Fruit fly (Drosophila melanogaster) whole organism, embryonic: ENCODE results near the gene Or85a.
A peak's percentile ranks its signal among the peaks of the same experiment; 100 is the strongest.

Experiments
- Asciz ChIP-seq: fragments of 200-800 bp; sonication (Bioruptor generic); optimal IDR thresholded peaks from 2 replicates; lab custom pipeline; 2017; ENCODE audit warnings: missing biosample characterization, mild to moderate bottlenecking, missing genetic modification characterization, missing genetic modification reagents
- CG10147 ChIP-seq: fragments of 200-800 bp; sonication (Bioruptor generic); optimal IDR thresholded peaks from 2 replicates; lab custom pipeline; 2019; ENCODE audit warnings: missing biosample characterization, mild to moderate bottlenecking, missing genetic modification characterization, moderate library complexity
- CG10267 ChIP-seq: fragments of 200-800 bp; sonication (Bioruptor generic); optimal IDR thresholded peaks from 2 replicates; lab custom pipeline; 2018; ENCODE audit warnings: missing biosample characterization, mild to moderate bottlenecking, missing genetic modification characterization, moderate library complexity
- CG10959 ChIP-seq: fragments of 200-800 bp; sonication (Bioruptor generic); IDR thresholded peaks from 2 replicates; pipeline ENCODE4 v1.3.6; 2022; ENCODE audit warnings: missing biosample characterization, missing genetic modification characterization
- CG11398 ChIP-seq: fragments of 200-800 bp; sonication (Bioruptor generic); optimal IDR thresholded peaks from 2 replicates; lab custom pipeline; 2016; ENCODE audit warnings: missing biosample characterization, missing genetic modification characterization
- CG1233 ChIP-seq: fragments of 200-800 bp; sonication (Bioruptor generic); optimal IDR thresholded peaks from 4 replicates; lab custom pipeline; 2018; ENCODE audit warnings: missing biosample characterization, mild to moderate bottlenecking, missing genetic modification characterization
- CG13296 ChIP-seq: fragments of 200-800 bp; sonication (Bioruptor generic); optimal IDR thresholded peaks from 3 replicates; lab custom pipeline; 2018; ENCODE audit warnings: missing biosample characterization, mild to moderate bottlenecking, missing genetic modification characterization
- CG13624 ChIP-seq: fragments of 200-800 bp; sonication (Bioruptor generic); optimal IDR thresholded peaks from 2 replicates; lab custom pipeline; 2016; ENCODE audit warnings: missing biosample characterization, missing genetic modification characterization
- CG15269 ChIP-seq: fragments of 200-800 bp; sonication (Bioruptor generic); optimal IDR thresholded peaks from 2 replicates; lab custom pipeline; 2018; ENCODE audit warnings: missing biosample characterization, mild to moderate bottlenecking, missing genetic modification characterization, moderate library complexity
- CG15514 ChIP-seq: fragments of 200-800 bp; sonication (Bioruptor generic); optimal IDR thresholded peaks from 3 replicates; lab custom pipeline; 2017; ENCODE audit warnings: missing biosample characterization, missing genetic modification characterization, mild to moderate bottlenecking, moderate library complexity, missing genetic modification reagents
- CG17328 ChIP-seq: fragments of 200-800 bp; sonication (Bioruptor generic); IDR thresholded peaks from 2 replicates; pipeline ENCODE4 v1.3.6; 2022; ENCODE audit warnings: missing biosample characterization, missing genetic modification characterization
- CG17612 ChIP-seq: fragments of 200-800 bp; sonication (Bioruptor generic); IDR thresholded peaks from 2 replicates; pipeline ENCODE4 v1.3.6; 2022; ENCODE audit warnings: missing biosample characterization, missing genetic modification characterization
- CG2116 ChIP-seq: fragments of 200-800 bp; sonication (Bioruptor generic); optimal IDR thresholded peaks from 3 replicates; lab custom pipeline; 2018; ENCODE audit warnings: missing biosample characterization, mild to moderate bottlenecking, missing genetic modification characterization
- CG32532 ChIP-seq: fragments of 200-800 bp; sonication (Bioruptor generic); IDR thresholded peaks from 2 replicates; pipeline ENCODE4 v1.3.6; 2022; ENCODE audit warnings: missing biosample characterization, missing genetic modification characterization
- CG32767 ChIP-seq: fragments of 200-800 bp; sonication (Bioruptor generic); IDR thresholded peaks from 2 replicates; pipeline ENCODE4 v1.3.6; 2022; ENCODE audit warnings: missing biosample characterization, missing genetic modification characterization
- CG42726 ChIP-seq: fragments of 200-800 bp; sonication (Bioruptor generic); IDR thresholded peaks from 2 replicates; pipeline ENCODE4 v1.3.6; 2022; ENCODE audit warnings: missing biosample characterization, missing genetic modification characterization; ENCODE audit not compliant: partially characterized antibody
- CG6654 ChIP-seq: fragments of 200-800 bp; sonication (Bioruptor generic); optimal IDR thresholded peaks from 2 replicates; lab custom pipeline; 2017; ENCODE audit warnings: missing biosample characterization, mild to moderate bottlenecking, missing genetic modification characterization
- CG6813 ChIP-seq: fragments of 200-800 bp; sonication (Bioruptor generic); optimal IDR thresholded peaks from 2 replicates; lab custom pipeline; 2017; ENCODE audit warnings: missing biosample characterization, missing genetic modification characterization, mild to moderate bottlenecking, moderate library complexity, missing genetic modification reagents
- CG8924 ChIP-seq: fragments of 200-800 bp; optimal IDR thresholded peaks from 3 replicates; lab custom pipeline; 2019; ENCODE audit warnings: missing biosample characterization, mild to moderate bottlenecking, missing genetic modification characterization, moderate library complexity
- CoRest ChIP-seq: fragments of 200-800 bp; sonication (Bioruptor generic); optimal IDR thresholded peaks from 3 replicates; lab custom pipeline; 2018; ENCODE audit warnings: missing biosample characterization, mild to moderate bottlenecking, missing genetic modification characterization, moderate library complexity
- D19B ChIP-seq: fragments of 200-800 bp; sonication (Bioruptor generic); optimal IDR thresholded peaks from 2 replicates; lab custom pipeline; 2017; ENCODE audit warnings: missing biosample characterization, mild to moderate bottlenecking, missing genetic modification characterization
- Dad ChIP-seq: fragments of 200-800 bp; sonication (Bioruptor generic); optimal IDR thresholded peaks from 3 replicates; lab custom pipeline; 2016; ENCODE audit warnings: missing biosample characterization, missing genetic modification characterization
- Doc2 ChIP-seq: fragments of 200-800 bp; sonication (Bioruptor generic); IDR thresholded peaks from 2 replicates; pipeline ENCODE4 v1.3.6; 2022; ENCODE audit warnings: missing biosample characterization, missing genetic modification characterization
- HmgD ChIP-seq: fragments of 200-800 bp; sonication (Bioruptor generic); optimal IDR thresholded peaks from 3 replicates; lab custom pipeline; 2016; ENCODE audit warnings: missing biosample characterization, missing genetic modification characterization
- Side ChIP-seq: fragments of 200-800 bp; sonication (Bioruptor generic); optimal IDR thresholded peaks from 2 replicates; lab custom pipeline; 2016; ENCODE audit warnings: missing biosample characterization, missing genetic modification characterization
- Sin3A ChIP-seq: fragments of >200 bp; optimal IDR thresholded peaks from 2 replicates; lab custom pipeline; 2018
- Vsx1 ChIP-seq: fragments of 200-800 bp; sonication (Bioruptor generic); optimal IDR thresholded peaks from 2 replicates; lab custom pipeline; 2017; ENCODE audit warnings: missing biosample characterization, mild to moderate bottlenecking, missing genetic modification characterization, missing genetic modification reagents
- amos ChIP-seq: fragments of 200-800 bp; sonication (Bioruptor generic); IDR thresholded peaks from 2 replicates; pipeline ENCODE4 v1.3.6; 2022; ENCODE audit warnings: missing biosample characterization, missing genetic modification characterization; ENCODE audit not compliant: partially characterized antibody
- br ChIP-seq: fragments of >200 bp; optimal IDR thresholded peaks from 2 replicates; lab custom pipeline; 2017
- caup ChIP-seq: fragments of 200-800 bp; sonication (Bioruptor generic); optimal IDR thresholded peaks from 3 replicates; lab custom pipeline; 2017; ENCODE audit warnings: missing biosample characterization, mild to moderate bottlenecking, missing genetic modification characterization, moderate library complexity; ENCODE audit not compliant: severe bottlenecking
- dmrt99B ChIP-seq: fragments of 200-800 bp; sonication (Bioruptor generic); optimal IDR thresholded peaks from 2 replicates; lab custom pipeline; 2018; ENCODE audit warnings: missing biosample characterization, mild to moderate bottlenecking, missing genetic modification characterization, moderate library complexity
- emc ChIP-seq: fragments of 200-800 bp; sonication (Bioruptor generic); optimal IDR thresholded peaks from 2 replicates; lab custom pipeline; 2016; ENCODE audit warnings: missing biosample characterization, missing genetic modification characterization
- eyg ChIP-seq: fragments of 200-800 bp; sonication (Bioruptor generic); optimal IDR thresholded peaks from 3 replicates; lab custom pipeline; 2016; ENCODE audit warnings: missing biosample characterization, missing genetic modification characterization
- fd102C ChIP-seq: fragments of 200-800 bp; sonication (Bioruptor generic); optimal IDR thresholded peaks from 2 replicates; lab custom pipeline; 2018; ENCODE audit warnings: missing biosample characterization, mild to moderate bottlenecking, missing genetic modification characterization, moderate library complexity
- gem ChIP-seq: fragments of 200-800 bp; sonication (Bioruptor generic); optimal IDR thresholded peaks from 2 replicates; lab custom pipeline; 2019; ENCODE audit warnings: missing biosample characterization, mild to moderate bottlenecking, missing genetic modification characterization, moderate library complexity
- grau ChIP-seq: fragments of 200-800 bp; optimal IDR thresholded peaks from 3 replicates; lab custom pipeline; 2019; ENCODE audit warnings: missing biosample characterization, mild to moderate bottlenecking, missing genetic modification characterization, moderate library complexity
- grn ChIP-seq: fragments of 200-800 bp; sonication (Bioruptor generic); optimal IDR thresholded peaks from 3 replicates; lab custom pipeline; 2017; ENCODE audit warnings: missing biosample characterization, missing genetic modification characterization
- her ChIP-seq: fragments of 200-800 bp; sonication (Bioruptor generic); optimal IDR thresholded peaks from 2 replicates; lab custom pipeline; 2016; ENCODE audit warnings: missing biosample characterization, missing genetic modification characterization
- kay ChIP-seq: fragments of 200-800 bp; sonication (Bioruptor generic); optimal IDR thresholded peaks from 2 replicates; lab custom pipeline; 2016; ENCODE audit warnings: missing biosample characterization, missing genetic modification characterization
- lola ChIP-seq, 3 experiments: fragments of >200 bp in 2 of 3; fragments of 200-800 bp in 1 of 3; sonication (Bioruptor generic) in 1 of 3; optimal IDR thresholded peaks; 2 replicates each; lab custom pipeline; 2017 to 2019; ENCODE audit warnings: missing biosample characterization in 3 of 3, missing genetic modification characterization in 3 of 3, mild to moderate bottlenecking in 1 of 3, moderate library complexity in 1 of 3
- mirr ChIP-seq: fragments of 200-800 bp; sonication (Bioruptor generic); optimal IDR thresholded peaks from 3 replicates; lab custom pipeline; 2018; ENCODE audit warnings: missing biosample characterization, mild to moderate bottlenecking, missing genetic modification characterization
- mld ChIP-seq: fragments of 200-800 bp; sonication (Bioruptor generic); IDR thresholded peaks from 3 replicates; pipeline ENCODE4 v1.3.6; 2022; ENCODE audit warnings: missing biosample characterization, missing genetic modification characterization; ENCODE audit not compliant: partially characterized antibody
- nmo ChIP-seq: fragments of 200-800 bp; sonication (Bioruptor generic); optimal IDR thresholded peaks from 2 replicates; lab custom pipeline; 2018; ENCODE audit warnings: missing biosample characterization, mild to moderate bottlenecking, missing genetic modification characterization, moderate library complexity
- onecut ChIP-seq: fragments of 200-800 bp; sonication (Bioruptor generic); IDR thresholded peaks from 2 replicates; pipeline ENCODE4 v1.3.6; 2022; ENCODE audit warnings: missing biosample characterization, missing genetic modification characterization
- sima ChIP-seq: fragments of 200-800 bp; sonication (Bioruptor generic); optimal IDR thresholded peaks from 2 replicates; lab custom pipeline; 2016; ENCODE audit warnings: missing biosample characterization, missing genetic modification characterization
- slp2 ChIP-seq: fragments of 200-800 bp; sonication (Bioruptor generic); optimal IDR thresholded peaks from 2 replicates; lab custom pipeline; 2016; ENCODE audit warnings: missing biosample characterization, missing genetic modification characterization
- sr ChIP-seq: fragments of 200-800 bp; sonication (Bioruptor generic); IDR thresholded peaks from 3 replicates; pipeline ENCODE4 v1.3.6; 2022; ENCODE audit warnings: missing biosample characterization, missing genetic modification characterization
- tgo ChIP-seq: fragments of 200-800 bp; sonication (Bioruptor generic); IDR thresholded peaks from 3 replicates; pipeline ENCODE4 v1.3.6; 2022; ENCODE audit warnings: missing biosample characterization, missing genetic modification characterization
- tx ChIP-seq: fragments of 200-800 bp; sonication (Bioruptor generic); optimal IDR thresholded peaks from 2 replicates; lab custom pipeline; 2016; ENCODE audit warnings: missing biosample characterization, missing genetic modification characterization
- wek ChIP-seq: fragments of 200-800 bp; sonication (Bioruptor generic); optimal IDR thresholded peaks from 3 replicates; lab custom pipeline; 2018; ENCODE audit warnings: missing biosample characterization, mild to moderate bottlenecking, missing genetic modification characterization, moderate library complexity

Or85a gene

dm6 chr3R:8300928-8301752 lies 20.4 kb upstream of the Or85a start, which contains the start of the genes CG9626 and mRpL1 (continued):
- no peak for TF ChIP-seq CG32532
- no peak for TF ChIP-seq fd102C
- TF ChIP-seq her (GFP tag; lab: Kevin White, UChicago) = no peak
- peak; percentile 57 for TF ChIP-seq nmo (GFP tag; lab: Kevin White, UChicago)
- TF ChIP-seq kay (GFP tag; lab: Kevin White, UChicago) = no peak
- peak; percentile 87 for TF ChIP-seq CG15514 (GFP tag; lab: Kevin White, UChicago)
- peak; percentile 35; the same call in 1 of the 2 replicates for TF ChIP-seq amos (GFP tag; lab: Robert Waterston, UW)
- TF ChIP-seq CG17612 (GFP tag; lab: Robert Waterston, UW) = no peak
- peak; percentile 49 for TF ChIP-seq Sin3A (lab: Kevin White, UChicago)
- TF ChIP-seq mld (GFP tag; lab: Robert Waterston, UW) = no peak
- TF ChIP-seq sima (GFP tag; lab: Kevin White, UChicago) = no peak
- no peak for TF ChIP-seq dmrt99B
- no peak for TF ChIP-seq Side
- TF ChIP-seq CG10267 (tag; lab: Kevin White, UChicago) = peak; percentile 94
- TF ChIP-seq grau (tag; lab: Kevin White, UChicago) = peak; percentile 30
- no peak for TF ChIP-seq slp2 (GFP tag; lab: Kevin White, UChicago)
- TF ChIP-seq br (lab: Kevin White, UChicago) = no peak
- no peak for TF ChIP-seq Vsx1 (GFP tag; lab: Kevin White, UChicago)
- no peak for TF ChIP-seq CG1233 (GFP tag; lab: Kevin White, UChicago)
- TF ChIP-seq HmgD = peak; percentile 43
- TF ChIP-seq CG8924 (tag; lab: Kevin White, UChicago) = no peak
- TF ChIP-seq wek (GFP tag; lab: Kevin White, UChicago) = no peak
- TF ChIP-seq CG17328 (GFP tag; lab: Robert Waterston, UW) = no peak
- TF ChIP-seq CG10959 = no peak
- TF ChIP-seq Dad (GFP tag; lab: Kevin White, UChicago) = peak; percentile 34
- TF ChIP-seq CG13624 = peak; percentile 42
- no peak for TF ChIP-seq grn (GFP tag; lab: Kevin White, UChicago)
- TF ChIP-seq sr = no peak
- no peak for TF ChIP-seq CG6654 (GFP tag; lab: Kevin White, UChicago)
- peak; percentile 45 for TF ChIP-seq CoRest (tag; lab: Kevin White, UChicago)
- no peak for TF ChIP-seq CG42726 (GFP tag; lab: Robert Waterston, UW)
- no peak for TF ChIP-seq lola (GFP tag; optimal IDR thresholded peaks at IDR 0.05; lab: Kevin White, UChicago)
- no peak for TF ChIP-seq gem
- TF ChIP-seq onecut (GFP tag; lab: Robert Waterston, UW) = no peak
- TF ChIP-seq CG15269 = no peak
- no peak for TF ChIP-seq emc
- TF ChIP-seq D19B (GFP tag; lab: Kevin White, UChicago) = no peak
- TF ChIP-seq tx (GFP tag; lab: Kevin White, UChicago) = no peak
- no peak for TF ChIP-seq CG10147 (GFP tag; lab: Kevin White, UChicago)
- no peak for TF ChIP-seq eyg
- TF ChIP-seq Doc2 (GFP tag; lab: Robert Waterston, UW) = no peak
- TF ChIP-seq CG11398 (GFP tag; lab: Kevin White, UChicago) = no peak
- no peak for TF ChIP-seq CG6813 (GFP tag; lab: Kevin White, UChicago)
- TF ChIP-seq tgo (GFP tag; lab: Robert Waterston, UW) = no peak
- TF ChIP-seq CG32767 (GFP tag; lab: Robert Waterston, UW) = no peak
- no peak for TF ChIP-seq mirr (GFP tag; lab: Kevin White, UChicago)
- no peak for TF ChIP-seq caup (GFP tag; lab: Kevin White, UChicago)
- TF ChIP-seq CG13296 = no peak
- no peak for TF ChIP-seq Asciz (GFP tag; lab: Kevin White, UChicago)
- TF ChIP-seq CG2116 (GFP tag; lab: Kevin White, UChicago) = peak; percentile 71
